Worm (Caenorhabditis elegans) whole organism, young adult: Measurements from ENCODE around the gene Y46B2A.3.

Source experiments
- C17E4.6 ChIP-seq: fragments of 200-800 bp; sonication (Bioruptor generic); IDR thresholded peaks from 2 replicates; pipeline ENCODE4 v1.3.6; 2022; ENCODE audit warnings: missing genetic modification reagents, missing genetic modification characterization, missing compliant biosample characterization
- ama-1 ChIP-seq, 3 experiments: fragments of 150-350 bp in 1 of 3; sonication (generic microtip) in 2 of 3; optimal IDR thresholded peaks; 2 replicates each; lab custom pipeline; 2014 to 2018; ENCODE audit warnings: missing biosample characterization in 2 of 3, missing genetic modification characterization in 2 of 3, missing genetic modification reagents in 2 of 3
- athp-1 ChIP-seq: sonication (generic microtip); optimal IDR thresholded peaks from 2 replicates; lab custom pipeline; 2017; ENCODE audit warnings: mild to moderate bottlenecking, missing genetic modification characterization, missing compliant biosample characterization
- bed-2 ChIP-seq: fragments of 200-800 bp; sonication (Bioruptor generic); IDR thresholded peaks from 2 replicates; pipeline ENCODE4 v1.3.6; 2022; ENCODE audit warnings: missing genetic modification reagents, missing genetic modification characterization, missing compliant biosample characterization
- somi-1 ChIP-seq: fragments of 200-800 bp; sonication (Bioruptor generic); optimal IDR thresholded peaks from 2 replicates; lab custom pipeline; 2018; ENCODE audit warnings: mild to moderate bottlenecking, missing genetic modification characterization, missing compliant biosample characterization
- ztf-22 ChIP-seq: fragments of 200-800 bp; sonication (Bioruptor generic); optimal IDR thresholded peaks from 2 replicates; lab custom pipeline; 2018; ENCODE audit warnings: mild to moderate bottlenecking, missing genetic modification characterization, moderate library complexity, missing compliant biosample characterization

DNA sequence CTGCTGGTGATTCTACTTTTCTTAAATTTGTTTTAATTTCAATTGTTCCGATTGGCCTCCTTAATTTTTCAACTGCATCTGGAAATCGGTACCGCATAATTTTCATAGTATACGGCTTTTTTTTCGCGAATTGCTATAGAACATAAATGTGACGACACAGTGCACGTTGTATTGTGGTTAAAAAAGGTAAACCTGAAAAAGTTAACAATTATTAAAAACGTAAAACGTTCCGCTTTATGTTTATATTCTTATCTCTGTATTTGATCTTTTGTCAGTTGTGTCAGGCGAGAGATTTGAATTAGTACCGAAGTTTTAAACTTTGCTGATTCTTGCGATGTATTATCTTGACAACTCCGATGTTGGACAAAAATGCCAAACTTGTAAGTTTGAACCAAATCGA lies 5.1 kb downstream of the Y46B2A.3 start, which contains the start of gene Y46B2A.4:
- TF ChIP-seq ama-1 (optimal IDR thresholded peaks at IDR 0.05; lab: Kevin White, UChicago) (no peak), ama-1 (GFP tag; optimal IDR thresholded peaks at IDR 0.05; lab: Kevin White, UChicago) (no peak), athp-1 (tag; lab: Kevin White, UChicago) (no peak), ztf-22 (GFP tag; lab: Kevin White, UChicago) (no peak), somi-1 (GFP tag; lab: Kevin White, UChicago) (no peak), C17E4.6 (no peak), bed-2 (no peak)
